Fruit fly (Drosophila melanogaster): ENCODE results near the gene LManII.

LManII gene

dm6 chr2L:10442048-10442790 lies 15.2 kb upstream of the LManII start, which contains the start of gene loh (continued):
- TF ChIP-seq danr (GFP tag; IDR thresholded peaks at IDR 0.05): peak; percentile 36; the same call in 1 of the 2 replicates
- TF ChIP-seq Scr (GFP tag; IDR thresholded peaks at IDR 0.05; ENCODE audit: partially characterized antibody): no peak
- TF ChIP-seq zen (tag; optimal IDR thresholded peaks at IDR 0.05): peak; percentile 21
- peak; percentile 85 for TF ChIP-seq Sox100B (GFP tag; optimal IDR thresholded peaks at IDR 0.05)
- TF ChIP-seq trh (GFP tag; optimal IDR thresholded peaks at IDR 0.05): peak; percentile 7
- peak; percentile 6 for TF ChIP-seq CG2120 (GFP tag; optimal IDR thresholded peaks at IDR 0.05)
- TF ChIP-seq stc (GFP tag; IDR thresholded peaks at IDR 0.05): 0 out of 2 replicates have a peak, but pooled peaks have one; percentile 39
- TF ChIP-seq CG12942 (GFP tag; optimal IDR thresholded peaks at IDR 0.05): no peak
- TF ChIP-seq CG10431 (GFP tag; optimal IDR thresholded peaks at IDR 0.05): peak; percentile 25
- TF ChIP-seq sim (GFP tag; IDR thresholded peaks at IDR 0.05): no peak
- TF ChIP-seq CG6654 (GFP tag; optimal IDR thresholded peaks at IDR 0.05): no peak
- TF ChIP-seq lov (optimal IDR thresholded peaks at IDR 0.05): no peak
- 0 out of 3 replicates have a peak, but pooled peaks have one; percentile 15 for TF ChIP-seq lov (GFP tag; IDR thresholded peaks at IDR 0.05)
- peak; percentile 63 for TF ChIP-seq CG12659 (GFP tag; optimal IDR thresholded peaks at IDR 0.05)
- peak; percentile 65; the same call in 2 of the 3 replicates for TF ChIP-seq ci (GFP tag; IDR thresholded peaks at IDR 0.05)
- TF ChIP-seq Side (GFP tag; optimal IDR thresholded peaks at IDR 0.05): no peak
- no peak for TF ChIP-seq emc (GFP tag; optimal IDR thresholded peaks at IDR 0.05)
- peak; percentile 1 for TF ChIP-seq NfI (GFP tag; optimal IDR thresholded peaks at IDR 0.05)
- TF ChIP-seq CG3407 (GFP tag; optimal IDR thresholded peaks at IDR 0.05): peak; percentile 40
- no peak for TF ChIP-seq tgo (GFP tag; IDR thresholded peaks at IDR 0.05)
- peak; percentile 85 for TF ChIP-seq CG18262 (tag; optimal IDR thresholded peaks at IDR 0.05)
- TF ChIP-seq br (optimal IDR thresholded peaks at IDR 0.05): no peak
- no peak for TF ChIP-seq Dad (GFP tag; optimal IDR thresholded peaks at IDR 0.05)
- TF ChIP-seq Hsf (GFP tag; optimal IDR thresholded peaks at IDR 0.05): peak; percentile 27
- TF ChIP-seq CG11247 (GFP tag; IDR thresholded peaks at IDR 0.05): no peak
- TF ChIP-seq CG10543 (GFP tag; optimal IDR thresholded peaks at IDR 0.05): peak; percentile 64
- peak; percentile 63 for TF ChIP-seq Ssrp (tag; optimal IDR thresholded peaks at IDR 0.05)
- no peak for TF ChIP-seq D (optimal IDR thresholded peaks at IDR 0.05)
- peak; percentile 74 for TF ChIP-seq D (GFP tag; optimal IDR thresholded peaks at IDR 0.05)
- TF ChIP-seq CG12299 (tag; optimal IDR thresholded peaks at IDR 0.05): peak; percentile 42
- peak; percentile 56 for TF ChIP-seq CG15601 (tag; optimal IDR thresholded peaks at IDR 0.05)
- TF ChIP-seq CG13424 (tag; optimal IDR thresholded peaks at IDR 0.05): peak; percentile 73
- TF ChIP-seq Six4 (GFP tag; optimal IDR thresholded peaks at IDR 0.05): peak; percentile 56
- TF ChIP-seq pnt (GFP tag; optimal IDR thresholded peaks at IDR 0.05): no peak
- no peak for TF ChIP-seq abd-A (tag; optimal IDR thresholded peaks at IDR 0.05)
- TF ChIP-seq CG6689 (GFP tag; IDR thresholded peaks at IDR 0.05): peak; percentile 55
- peak; percentile 61 for TF ChIP-seq CG1602 (GFP tag; optimal IDR thresholded peaks at IDR 0.05)
- TF ChIP-seq CG12104 (GFP tag; optimal IDR thresholded peaks at IDR 0.05): peak; percentile 49
- TF ChIP-seq CG8944 (GFP tag; optimal IDR thresholded peaks at IDR 0.05): no peak
- peak; percentile 0 for TF ChIP-seq Ets65A (GFP tag)
- TF ChIP-seq unpg (GFP tag; optimal IDR thresholded peaks at IDR 0.05): peak; percentile 42
- TF ChIP-seq ATbp (GFP tag; optimal IDR thresholded peaks at IDR 0.05): peak; percentile 42
- 0 out of 2 replicates have a peak, but pooled peaks have one; percentile 15 for TF ChIP-seq ro (GFP tag; IDR thresholded peaks at IDR 0.05)
- TF ChIP-seq CG13296 (GFP tag; optimal IDR thresholded peaks at IDR 0.05): peak; percentile 9
- TF ChIP-seq salm (tag; optimal IDR thresholded peaks at IDR 0.05): peak; percentile 46
- peak; percentile 35 for TF ChIP-seq kah (GFP tag; optimal IDR thresholded peaks at IDR 0.05)
- TF ChIP-seq ftz-f1 (GFP tag; optimal IDR thresholded peaks at IDR 0.05): no peak
- TF ChIP-seq CG34376 (GFP tag; optimal IDR thresholded peaks at IDR 0.05): no peak
- peak; percentile 52 for TF ChIP-seq CG17359 (tag; optimal IDR thresholded peaks at IDR 0.05)
- TF ChIP-seq eve (GFP tag; optimal IDR thresholded peaks at IDR 0.05): peak in 1 of 2 experiments; percentile 84

All from whole organism, embryonic.